Worm (Caenorhabditis elegans) whole organism, mixed stage, embryonic: ENCODE data around the gene W09G12.10.

ENCODE experiments used
- ceh-39 ChIP-seq: fragments of 150-350 bp; optimal IDR thresholded peaks from 2 replicates; lab custom pipeline; 2014; ENCODE audit warnings: missing biosample characterization, missing genetic modification characterization
- flh-1 ChIP-seq: fragments of 200-800 bp; sonication (Bioruptor generic); optimal IDR thresholded peaks from 2 replicates; lab custom pipeline; 2018; ENCODE audit warnings: mild to moderate bottlenecking, missing genetic modification characterization, moderate library complexity, missing compliant biosample characterization
- lin-13 ChIP-seq: fragments of 150-350 bp; optimal IDR thresholded peaks from 2 replicates; lab custom pipeline; 2014; ENCODE audit warnings: missing biosample characterization, missing genetic modification characterization
- lsy-2 ChIP-seq: fragments of 150-350 bp; optimal IDR thresholded peaks from 2 replicates; lab custom pipeline; 2014; ENCODE audit warnings: missing biosample characterization, missing genetic modification characterization
- nhr-12 ChIP-seq: fragments of 150-350 bp; optimal IDR thresholded peaks from 2 replicates; lab custom pipeline; 2014; ENCODE audit warnings: missing biosample characterization, missing genetic modification characterization
- nhr-2 ChIP-seq: fragments of 150-350 bp; optimal IDR thresholded peaks from 2 replicates; lab custom pipeline; 2014; ENCODE audit warnings: missing biosample characterization, missing genetic modification characterization
- nhr-237 ChIP-seq: fragments of 150-350 bp; optimal IDR thresholded peaks from 2 replicates; lab custom pipeline; 2014; ENCODE audit warnings: missing biosample characterization, missing genetic modification characterization
- pha-4 ChIP-seq: fragments of 150-350 bp; optimal IDR thresholded peaks from 2 replicates; lab custom pipeline; 2018; ENCODE audit warnings: missing biosample characterization, missing genetic modification reagents, missing genetic modification characterization
- tbx-8 ChIP-seq: fragments of 200-800 bp; sonication (Bioruptor generic); optimal IDR thresholded peaks from 2 replicates; lab custom pipeline; 2018; ENCODE audit warnings: mild to moderate bottlenecking, missing genetic modification characterization, moderate library complexity, missing compliant biosample characterization
- unc-62 ChIP-seq: fragments of 150-350 bp; optimal IDR thresholded peaks from 2 replicates; lab custom pipeline; 2014; ENCODE audit warnings: missing biosample characterization, missing genetic modification reagents, missing genetic modification characterization
- zip-8 ChIP-seq: fragments of 150-350 bp; optimal IDR thresholded peaks from 2 replicates; lab custom pipeline; 2014; ENCODE audit warnings: missing biosample characterization, missing genetic modification characterization
- ztf-11 ChIP-seq: fragments of 150-350 bp; optimal IDR thresholded peaks from 2 replicates; lab custom pipeline; 2014; ENCODE audit warnings: missing biosample characterization, missing genetic modification characterization

DNA sequence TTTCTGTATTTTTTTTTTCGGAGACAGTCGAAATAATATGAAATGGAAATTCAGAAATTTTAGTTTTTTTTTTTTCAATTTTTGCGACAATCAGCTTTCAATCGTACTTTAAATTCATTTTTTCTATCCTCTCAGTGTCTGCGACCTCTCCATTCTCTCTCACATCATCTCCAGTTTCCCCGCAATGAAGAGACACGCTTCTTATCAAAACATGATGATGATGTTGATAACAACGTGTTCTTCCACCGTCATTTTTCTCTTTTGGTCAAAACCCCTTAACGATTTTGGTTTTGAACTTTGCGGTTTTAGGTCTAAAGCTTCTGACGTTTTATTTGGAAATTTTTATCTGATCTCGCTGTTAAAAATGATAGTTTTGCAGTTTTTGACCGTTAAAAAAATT is 11.8 kb downstream of the W09G12.10 start:
- no peak for TF ChIP-seq nhr-12 (tag; lab: Kevin White, UChicago)
- no peak for TF ChIP-seq tbx-8 (GFP tag; lab: Kevin White, UChicago)
- TF ChIP-seq pha-4 (tag; lab: Kevin White, UChicago): no peak
- TF ChIP-seq ztf-11: no peak
- no peak for TF ChIP-seq lin-13 (tag; lab: Kevin White, UChicago)
- no peak for TF ChIP-seq unc-62 (GFP tag; lab: Kevin White, UChicago)
- no peak for TF ChIP-seq ceh-39 (tag; lab: Kevin White, UChicago)
- TF ChIP-seq zip-8 (tag; lab: Kevin White, UChicago): no peak
- no peak for TF ChIP-seq lsy-2 (tag; lab: Kevin White, UChicago)
- TF ChIP-seq nhr-2: no peak
- no peak for TF ChIP-seq flh-1
- TF ChIP-seq nhr-237 (tag; lab: Kevin White, UChicago): no peak
